Fruit fly (Drosophila melanogaster): Measurements from ENCODE around the gene CG42331.

DNA sequence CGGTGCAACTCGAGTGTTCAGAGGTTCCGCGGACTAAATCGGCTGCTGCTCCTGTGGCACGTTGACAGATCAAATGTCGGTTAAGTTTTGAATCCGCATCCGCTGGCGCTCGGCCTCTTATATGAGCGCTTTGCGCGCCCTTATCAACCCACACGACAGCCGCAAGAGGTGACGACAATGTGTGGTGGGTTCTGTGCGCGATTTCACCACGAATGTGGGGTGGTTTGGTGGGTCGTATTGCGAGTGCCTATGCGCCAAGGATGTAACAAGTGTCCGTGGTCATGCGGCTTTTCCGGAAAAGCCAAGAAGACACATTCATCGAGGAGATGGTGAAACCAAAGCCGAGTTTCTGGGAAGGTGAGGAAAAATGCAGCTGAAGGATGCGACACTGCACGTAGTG lies 7.0 kb upstream of the CG42331 start, which contains the start of gene AstA:
- TF ChIP-seq vri (GFP tag; optimal IDR thresholded peaks at IDR 0.05) = no peak
- TF ChIP-seq CG11762 (GFP tag; optimal IDR thresholded peaks at IDR 0.05; ENCODE audit: insufficient read depth) = no peak
